Fruit fly (Drosophila melanogaster) whole organism, embryonic: ENCODE data around the gene ninaG.
A peak's percentile ranks its signal among the peaks of the same experiment; 100 is the strongest.

Experiments used
- Atf-2 ChIP-seq: fragments of 200-800 bp; sonication (Bioruptor generic); optimal IDR thresholded peaks from 2 replicates; lab custom pipeline; 2016; ENCODE audit warnings: missing biosample characterization, missing genetic modification characterization
- Atf3 ChIP-seq: fragments of 200-800 bp; sonication (Bioruptor generic); optimal IDR thresholded peaks from 3 replicates; lab custom pipeline; 2016; ENCODE audit warnings: missing biosample characterization, missing genetic modification characterization
- BEAF-32 ChIP-seq: fragments of 200-800 bp; sonication (Bioruptor generic); optimal IDR thresholded peaks from 3 replicates; lab custom pipeline; 2017; ENCODE audit warnings: missing biosample characterization, missing genetic modification characterization, mild to moderate bottlenecking, moderate library complexity, missing genetic modification reagents
- C15 ChIP-seq: fragments of 200-800 bp; sonication (Bioruptor generic); IDR thresholded peaks from 3 replicates; pipeline ENCODE4 v1.3.6; 2022; ENCODE audit warnings: missing biosample characterization, missing genetic modification characterization
- CG10209 ChIP-seq: fragments of 200-800 bp; sonication (Bioruptor generic); optimal IDR thresholded peaks from 3 replicates; lab custom pipeline; 2017; ENCODE audit warnings: missing biosample characterization, mild to moderate bottlenecking, missing genetic modification characterization, missing genetic modification reagents
- CG10543 ChIP-seq: fragments of 200-800 bp; sonication (Bioruptor generic); optimal IDR thresholded peaks from 3 replicates; lab custom pipeline; 2017; ENCODE audit warnings: missing biosample characterization, mild to moderate bottlenecking, missing genetic modification characterization, moderate library complexity
- CG10654 ChIP-seq: fragments of 200-800 bp; sonication (Bioruptor generic); optimal IDR thresholded peaks from 2 replicates; lab custom pipeline; 2016; ENCODE audit warnings: missing biosample characterization, missing genetic modification characterization
- CG11398 ChIP-seq: fragments of 200-800 bp; sonication (Bioruptor generic); optimal IDR thresholded peaks from 2 replicates; lab custom pipeline; 2016; ENCODE audit warnings: missing biosample characterization, missing genetic modification characterization
- CG12071 ChIP-seq: fragments of 200-800 bp; sonication (Bioruptor generic); optimal IDR thresholded peaks from 3 replicates; lab custom pipeline; 2018; ENCODE audit warnings: missing biosample characterization, mild to moderate bottlenecking, missing genetic modification characterization
- CG12104 ChIP-seq: fragments of 200-800 bp; sonication (Bioruptor generic); optimal IDR thresholded peaks from 3 replicates; lab custom pipeline; 2016; ENCODE audit warnings: missing biosample characterization, missing genetic modification characterization
- CG15696 ChIP-seq: fragments of 200-800 bp; sonication (Bioruptor generic); optimal IDR thresholded peaks from 2 replicates; lab custom pipeline; 2019; ENCODE audit warnings: missing biosample characterization, mild to moderate bottlenecking, missing genetic modification characterization, moderate library complexity
- CG16815 ChIP-seq: fragments of 200-800 bp; sonication (Bioruptor generic); optimal IDR thresholded peaks from 3 replicates; lab custom pipeline; 2017; ENCODE audit warnings: missing biosample characterization, mild to moderate bottlenecking, missing genetic modification characterization
- CG16863 ChIP-seq: fragments of 200-800 bp; sonication (Bioruptor generic); optimal IDR thresholded peaks from 3 replicates; lab custom pipeline; 2016; ENCODE audit warnings: missing biosample characterization, missing genetic modification characterization
- CG17912 ChIP-seq: fragments of 200-800 bp; sonication (Bioruptor generic); optimal IDR thresholded peaks from 2 replicates; lab custom pipeline; 2018; ENCODE audit warnings: missing biosample characterization, mild to moderate bottlenecking, missing genetic modification characterization
- CG2712 ChIP-seq: fragments of 200-800 bp; optimal IDR thresholded peaks from 3 replicates; lab custom pipeline; 2019; ENCODE audit warnings: missing biosample characterization, mild to moderate bottlenecking, missing genetic modification characterization, moderate library complexity
- CG3281 ChIP-seq: fragments of 200-800 bp; sonication (Bioruptor generic); optimal IDR thresholded peaks from 3 replicates; lab custom pipeline; 2017; ENCODE audit warnings: missing biosample characterization, mild to moderate bottlenecking, missing genetic modification characterization
- CG4328 ChIP-seq: fragments of 200-800 bp; sonication (Bioruptor generic); optimal IDR thresholded peaks from 3 replicates; lab custom pipeline; 2017; ENCODE audit warnings: missing biosample characterization, missing genetic modification reagents, missing genetic modification characterization
- CG4707 ChIP-seq: fragments of 200-800 bp; sonication (Bioruptor generic); optimal IDR thresholded peaks from 2 replicates; lab custom pipeline; 2018; ENCODE audit warnings: missing biosample characterization, mild to moderate bottlenecking, missing genetic modification characterization, moderate library complexity
- CG4854 ChIP-seq: fragments of 200-800 bp; sonication (Bioruptor generic); optimal IDR thresholded peaks from 2 replicates; lab custom pipeline; 2016; ENCODE audit warnings: missing biosample characterization, missing genetic modification characterization, inconsistent platforms
- CG6683 ChIP-seq: fragments of 200-800 bp; sonication (Bioruptor generic); optimal IDR thresholded peaks from 2 replicates; lab custom pipeline; 2017; ENCODE audit warnings: missing biosample characterization, mild to moderate bottlenecking, missing genetic modification characterization, missing genetic modification reagents
- CG6689 ChIP-seq: fragments of 200-800 bp; sonication (Bioruptor generic); IDR thresholded peaks from 2 replicates; pipeline ENCODE4 v1.3.6; 2022; ENCODE audit warnings: missing biosample characterization, missing genetic modification characterization
- CG9797 ChIP-seq: fragments of 200-800 bp; sonication (Bioruptor generic); optimal IDR thresholded peaks from 3 replicates; lab custom pipeline; 2018; ENCODE audit warnings: missing biosample characterization, mild to moderate bottlenecking, missing genetic modification characterization
- Camta ChIP-seq: fragments of 200-800 bp; sonication (Bioruptor generic); optimal IDR thresholded peaks from 2 replicates; lab custom pipeline; 2016; ENCODE audit warnings: missing biosample characterization, missing genetic modification characterization
- Elba2 ChIP-seq: fragments of 200-800 bp; sonication (Bioruptor generic); optimal IDR thresholded peaks from 3 replicates; lab custom pipeline; 2016; ENCODE audit warnings: missing biosample characterization, missing genetic modification characterization
- H15 ChIP-seq: fragments of 200-800 bp; sonication (Bioruptor generic); IDR thresholded peaks from 3 replicates; pipeline ENCODE4 v1.3.6; 2022; ENCODE audit warnings: missing biosample characterization, missing genetic modification characterization
- HHEX ChIP-seq: fragments of 200-800 bp; sonication (Bioruptor generic); optimal IDR thresholded peaks from 3 replicates; lab custom pipeline; 2017; ENCODE audit warnings: missing biosample characterization, mild to moderate bottlenecking, missing genetic modification characterization, missing genetic modification reagents
- Hmx ChIP-seq: fragments of 200-800 bp; sonication (Bioruptor generic); optimal IDR thresholded peaks from 2 replicates; lab custom pipeline; 2016; ENCODE audit warnings: missing biosample characterization, missing genetic modification characterization
- Med ChIP-seq: fragments of 200-800 bp; sonication (Bioruptor generic); peaks from one replicate; lab custom pipeline; 2016; ENCODE audit warnings: missing biosample characterization, missing genetic modification characterization, mild to moderate bottlenecking, inconsistent platforms, moderate library complexity
- PHDP ChIP-seq: fragments of 200-800 bp; sonication (Bioruptor generic); optimal IDR thresholded peaks from 3 replicates; lab custom pipeline; 2018; ENCODE audit warnings: missing biosample characterization, mild to moderate bottlenecking, missing genetic modification characterization, moderate library complexity
- Rfx ChIP-seq: fragments of 200-800 bp; sonication (Bioruptor generic); IDR thresholded peaks from 2 replicates; pipeline ENCODE4 v1.3.6; 2022; ENCODE audit warnings: missing biosample characterization, missing genetic modification characterization
- Rx ChIP-seq: fragments of 200-800 bp; sonication (Bioruptor generic); IDR thresholded peaks from 2 replicates; pipeline ENCODE4 v1.3.6; 2022; ENCODE audit warnings: missing biosample characterization, missing genetic modification characterization
- Tbp ChIP-seq: fragments of >200 bp; optimal IDR thresholded peaks from 2 replicates; lab custom pipeline; 2018; ENCODE audit warnings: missing biosample characterization, missing genetic modification characterization
- Usf ChIP-seq: fragments of 200-800 bp; sonication (Bioruptor generic); optimal IDR thresholded peaks from 2 replicates; lab custom pipeline; 2017; ENCODE audit warnings: missing genotype, missing biosample characterization, missing genetic modification characterization
- Xbp1 ChIP-seq: fragments of 200-800 bp; sonication (Bioruptor generic); optimal IDR thresholded peaks from 3 replicates; lab custom pipeline; 2016; ENCODE audit warnings: missing biosample characterization, mild to moderate bottlenecking, missing genetic modification characterization
- YL-1 ChIP-seq: fragments of 200-800 bp; sonication (Bioruptor generic); optimal IDR thresholded peaks from 3 replicates; lab custom pipeline; 2017; ENCODE audit warnings: missing biosample characterization, mild to moderate bottlenecking, missing genetic modification characterization
- ase ChIP-seq: fragments of 200-800 bp; sonication (Bioruptor generic); IDR thresholded peaks from 3 replicates; pipeline ENCODE4 v1.3.6; 2022; ENCODE audit warnings: missing biosample characterization, missing genetic modification characterization
- dmrt99B ChIP-seq: fragments of 200-800 bp; sonication (Bioruptor generic); optimal IDR thresholded peaks from 2 replicates; lab custom pipeline; 2018; ENCODE audit warnings: missing biosample characterization, mild to moderate bottlenecking, missing genetic modification characterization, moderate library complexity
- ewg ChIP-seq: fragments of 200-800 bp; sonication (Bioruptor generic); optimal IDR thresholded peaks from 3 replicates; lab custom pipeline; 2017; ENCODE audit warnings: mild to moderate bottlenecking, missing biosample characterization, missing genetic modification reagents, missing genetic modification characterization
- gsb ChIP-seq: fragments of 200-800 bp; sonication (Bioruptor generic); IDR thresholded peaks from 2 replicates; pipeline ENCODE4 v1.3.6; 2022; ENCODE audit warnings: missing biosample characterization, missing genetic modification characterization
- gsb-n ChIP-seq: fragments of 200-800 bp; sonication (Bioruptor generic); optimal IDR thresholded peaks from 3 replicates; lab custom pipeline; 2018; ENCODE audit warnings: missing biosample characterization, mild to moderate bottlenecking, missing genetic modification characterization
- her ChIP-seq: fragments of 200-800 bp; sonication (Bioruptor generic); optimal IDR thresholded peaks from 2 replicates; lab custom pipeline; 2016; ENCODE audit warnings: missing biosample characterization, missing genetic modification characterization
- inv ChIP-seq: fragments of 200-800 bp; sonication (Bioruptor generic); IDR thresholded peaks from 2 replicates; pipeline ENCODE4 v1.3.6; 2022; ENCODE audit warnings: missing biosample characterization, missing genetic modification characterization; ENCODE audit not compliant: partially characterized antibody
- kni ChIP-seq: fragments of 200-800 bp; sonication (Bioruptor generic); optimal IDR thresholded peaks from 3 replicates; lab custom pipeline; 2017; ENCODE audit warnings: mild to moderate bottlenecking, missing biosample characterization, missing genetic modification reagents, missing genetic modification characterization
- nmo ChIP-seq: fragments of 200-800 bp; sonication (Bioruptor generic); optimal IDR thresholded peaks from 2 replicates; lab custom pipeline; 2018; ENCODE audit warnings: missing biosample characterization, mild to moderate bottlenecking, missing genetic modification characterization, moderate library complexity
- peb ChIP-seq: fragments of 200-800 bp; sonication (Bioruptor generic); IDR thresholded peaks from 2 replicates; pipeline ENCODE4 v1.3.6; 2022; ENCODE audit warnings: missing biosample characterization, missing genetic modification characterization
- phol ChIP-seq: fragments of 200-800 bp; sonication (Bioruptor generic); optimal IDR thresholded peaks from 3 replicates; lab custom pipeline; 2018; ENCODE audit warnings: missing biosample characterization, mild to moderate bottlenecking, missing genetic modification characterization, moderate library complexity
- scrt ChIP-seq: fragments of 200-800 bp; sonication (Bioruptor generic); optimal IDR thresholded peaks from 2 replicates; lab custom pipeline; 2018; ENCODE audit warnings: missing biosample characterization, mild to moderate bottlenecking, missing genetic modification characterization, moderate library complexity
- sens ChIP-seq: fragments of 200-800 bp; sonication (Bioruptor generic); peaks from one replicate; lab custom pipeline; 2016; ENCODE audit warnings: missing biosample characterization, missing genetic modification characterization
- toy ChIP-seq: fragments of 200-800 bp; sonication (Bioruptor generic); IDR thresholded peaks from 2 replicates; pipeline ENCODE4 v1.3.6; 2022; ENCODE audit warnings: missing biosample characterization, missing genetic modification characterization
- trem ChIP-seq: fragments of 200-800 bp; optimal IDR thresholded peaks from 3 replicates; lab custom pipeline; 2019; ENCODE audit warnings: missing biosample characterization, mild to moderate bottlenecking, missing genetic modification characterization, moderate library complexity
- zfh2 ChIP-seq: fragments of 200-800 bp; sonication (Bioruptor generic); optimal IDR thresholded peaks from 2 replicates; lab custom pipeline; 2016; ENCODE audit warnings: missing biosample characterization, missing genetic modification characterization

ninaG gene

DNA sequence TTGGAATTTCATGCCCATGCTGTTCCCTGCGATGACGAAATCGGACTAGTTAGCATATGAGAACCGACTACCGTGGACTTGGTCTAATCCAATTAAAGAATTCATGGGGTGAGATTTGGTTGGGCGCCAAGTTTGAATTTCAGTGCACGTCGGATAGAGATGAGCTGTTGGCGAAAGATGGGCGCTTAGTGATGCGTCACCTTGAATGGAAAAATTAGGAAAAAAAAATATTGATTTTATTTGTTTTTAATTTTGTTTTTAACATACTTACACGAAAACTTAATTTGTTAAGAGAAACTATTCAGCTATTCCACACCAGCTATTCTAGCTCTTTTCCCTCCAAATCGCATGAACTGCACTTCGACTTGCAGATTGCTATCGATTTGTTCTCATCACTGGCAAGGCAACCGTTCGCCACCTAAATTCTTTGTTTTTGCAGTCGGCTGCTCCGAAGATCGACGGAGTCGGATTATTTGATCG is at the start of gene ninaG, which contains the start of gene Sptz (continued):
- peak; percentile 4 for TF ChIP-seq CG17912 (GFP tag; lab: Kevin White, UChicago)
- peak; percentile 65 for TF ChIP-seq CG9797
- TF ChIP-seq nmo (GFP tag; lab: Kevin White, UChicago) = peak; percentile 95
- TF ChIP-seq dmrt99B (tag; lab: Kevin White, UChicago) = no peak
- peak; percentile 87 for TF ChIP-seq ewg (GFP tag; lab: Kevin White, UChicago)
- TF ChIP-seq trem (tag; lab: Kevin White, UChicago) = peak; percentile 84
- TF ChIP-seq zfh2 = peak; percentile 97
- TF ChIP-seq inv (GFP tag; lab: Robert Waterston, UW) = no peak
- peak; percentile 91 for TF ChIP-seq Usf (GFP tag; lab: Kevin White, UChicago)
- peak; percentile 93 for TF ChIP-seq CG16863
- TF ChIP-seq YL-1 (GFP tag; lab: Kevin White, UChicago) = peak; percentile 66
- TF ChIP-seq CG10209 (GFP tag; lab: Kevin White, UChicago) = peak; percentile 92
- peak; percentile 93 for TF ChIP-seq ase
- peak; percentile 91 for TF ChIP-seq CG16815 (GFP tag; lab: Kevin White, UChicago)
- TF ChIP-seq CG10654 (GFP tag; lab: Kevin White, UChicago) = peak; percentile 95
- TF ChIP-seq Tbp (GFP tag; lab: Kevin White, UChicago) = no peak
- TF ChIP-seq peb (GFP tag; lab: Robert Waterston, UW) = peak; percentile 95
- no peak for TF ChIP-seq kni (GFP tag; lab: Kevin White, UChicago)
- peak; percentile 92 for TF ChIP-seq Atf3 (GFP tag; lab: Kevin White, UChicago)
- peak; percentile 84 for TF ChIP-seq her (GFP tag; lab: Kevin White, UChicago)
- peak; percentile 76 for TF ChIP-seq CG10543 (GFP tag; lab: Kevin White, UChicago)
- peak; percentile 97 for TF ChIP-seq Xbp1 (GFP tag; lab: Kevin White, UChicago)
- peak; percentile 69 for TF ChIP-seq BEAF-32 (GFP tag; lab: Kevin White, UChicago)
- TF ChIP-seq PHDP (tag; lab: Kevin White, UChicago) = no peak
- peak; percentile 87 for TF ChIP-seq gsb (GFP tag; lab: Robert Waterston, UW)
- TF ChIP-seq CG15696 (tag; lab: Kevin White, UChicago) = peak; percentile 93
- TF ChIP-seq Camta (GFP tag; lab: Kevin White, UChicago) = peak; percentile 94
- TF ChIP-seq toy = peak; percentile 81
- peak; percentile 64 for TF ChIP-seq CG4328 (GFP tag; lab: Kevin White, UChicago)
- no peak for TF ChIP-seq scrt
- peak; percentile 94 for TF ChIP-seq CG2712 (tag; lab: Kevin White, UChicago)
- peak; percentile 87 for TF ChIP-seq CG3281 (GFP tag; lab: Kevin White, UChicago)
- peak; percentile 81; the same call in 1 of the 3 replicates for TF ChIP-seq C15 (GFP tag; lab: Robert Waterston, UW)
- TF ChIP-seq CG11398 = peak; percentile 83
- no peak for TF ChIP-seq CG6683 (GFP tag; lab: Kevin White, UChicago)
- TF ChIP-seq HHEX (GFP tag; lab: Kevin White, UChicago) = peak; percentile 83
- TF ChIP-seq gsb-n (tag; lab: Kevin White, UChicago) = no peak
- TF ChIP-seq Med (GFP tag; lab: Kevin White, UChicago) = peak; percentile 99
- peak; percentile 39 for TF ChIP-seq CG4707 (GFP tag; lab: Kevin White, UChicago)
- peak; percentile 48 for TF ChIP-seq CG12071 (GFP tag; lab: Kevin White, UChicago)
- peak; percentile 91 for TF ChIP-seq Atf-2 (GFP tag; lab: Kevin White, UChicago)
- peak; percentile 99 for TF ChIP-seq sens (GFP tag; lab: Kevin White, UChicago)
- peak; percentile 97 for TF ChIP-seq CG6689 (GFP tag; lab: Robert Waterston, UW)
- TF ChIP-seq phol = peak; percentile 96
- peak; percentile 95 for TF ChIP-seq Rx (GFP tag; lab: Robert Waterston, UW)
- TF ChIP-seq H15 = peak; percentile 95
- no peak for TF ChIP-seq CG4854 (GFP tag; lab: Kevin White, UChicago)
- peak; percentile 98 for TF ChIP-seq Rfx
- peak; percentile 83 for TF ChIP-seq CG12104 (GFP tag; lab: Kevin White, UChicago)
- peak; percentile 80 for TF ChIP-seq Elba2 (GFP tag; lab: Kevin White, UChicago)
- TF ChIP-seq Hmx = peak; percentile 87
